Worm (Caenorhabditis elegans): ENCODE results near the gene Y17D7C.2.
"Not testable (repeated sequence)": the region's sequence is repeated elsewhere in the genome, so short reads cannot be mapped to it uniquely, and the experiment has no call there.

Y17D7C.2 gene

ce11 chrV:18719956-18720489, at the start of gene Y17D7C.2:
TSS of gene Y17D7C.2 (minus strand) at chrV:18719987.
- TF ChIP-seq unc-62 (GFP tag; optimal IDR thresholded peaks at IDR 0.05) (no peak), fos-1 (tag; optimal IDR thresholded peaks at IDR 0.05) (peak; percentile 91), ztf-4 (tag; optimal IDR thresholded peaks at IDR 0.05) (no peak), peb-1 (tag; optimal IDR thresholded peaks at IDR 0.05) (no peak), skn-1 (tag; optimal IDR thresholded peaks at IDR 0.05) (no peak), elt-3 (tag; optimal IDR thresholded peaks at IDR 0.05) (no peak)

- not testable (repeated sequence) for TF ChIP-seq mdl-1, ceh-16, nhr-129 (tag; optimal IDR thresholded peaks at IDR 0.05)
Measured at ce11 chrV:18762044-18762443, 42.3 kb upstream of the Y17D7C.2 start, which contains the start of gene F11D11.22. TSS of gene F11D11.22 (plus strand) at chrV:18762344.

DNA sequence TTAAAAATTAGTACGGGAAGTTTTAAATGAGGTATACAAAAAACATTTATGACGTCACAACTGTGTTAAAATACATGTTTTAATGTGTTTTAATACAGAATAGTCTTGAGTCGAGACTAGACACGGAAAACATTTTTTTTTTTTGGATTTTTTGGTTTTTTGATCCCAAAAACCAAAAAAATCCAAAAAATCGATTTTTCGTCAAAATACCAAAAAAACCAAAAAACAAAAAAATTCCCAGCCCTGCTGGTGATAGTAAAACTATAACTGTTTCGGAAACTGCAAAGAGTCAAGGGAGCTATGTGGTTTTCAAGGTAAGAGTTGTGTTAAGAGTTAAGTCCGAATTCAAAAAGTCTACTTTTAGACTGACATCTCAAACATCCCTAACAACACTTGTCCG, 41.3 kb upstream of the Y17D7C.2 start, which contains the start of gene F11D11.4:
Gene F11D11.4 (plus strand): TSS at position 301 of the 400 bp plus-strand sequence.
- TF ChIP-seq ztf-1 (GFP tag; conservative IDR thresholded peaks at IDR 0.05) (no peak), mbf-1 (tag; optimal IDR thresholded peaks at IDR 0.05) (no peak), ceh-16 (tag; optimal IDR thresholded peaks at IDR 0.05) (no peak), nhr-10 (tag; optimal IDR thresholded peaks at IDR 0.05) (no peak), nhr-21 (tag; optimal IDR thresholded peaks at IDR 0.05) (no peak), Y55F3AM.14 (GFP tag; optimal IDR thresholded peaks at IDR 0.05) (no peak), sma-3 (GFP tag; optimal IDR thresholded peaks at IDR 0.05) (no peak), lin-39 (tag; optimal IDR thresholded peaks at IDR 0.05) (no peak), nhr-12 (tag; optimal IDR thresholded peaks at IDR 0.05) (no peak), nhr-77 (tag; optimal IDR thresholded peaks at IDR 0.05) (no peak), C34F6.9 (tag; optimal IDR thresholded peaks at IDR 0.05) (no peak), elt-1 (tag; optimal IDR thresholded peaks at IDR 0.05) (no peak), crh-2 (tag; optimal IDR thresholded peaks at IDR 0.05) (no peak), dmd-4 (tag; optimal IDR thresholded peaks at IDR 0.05) (no peak), gmeb-1 (tag; optimal IDR thresholded peaks at IDR 0.05) (no peak), nhr-23 (tag; optimal IDR thresholded peaks at IDR 0.05) (no peak), zag-1 (tag; optimal IDR thresholded peaks at IDR 0.05) (no peak), peb-1 (tag; optimal IDR thresholded peaks at IDR 0.05) (no peak), lin-13 (GFP tag; optimal IDR thresholded peaks at IDR 0.05) (no peak), mab-5 (tag; optimal IDR thresholded peaks at IDR 0.05) (no peak)

DNA sequence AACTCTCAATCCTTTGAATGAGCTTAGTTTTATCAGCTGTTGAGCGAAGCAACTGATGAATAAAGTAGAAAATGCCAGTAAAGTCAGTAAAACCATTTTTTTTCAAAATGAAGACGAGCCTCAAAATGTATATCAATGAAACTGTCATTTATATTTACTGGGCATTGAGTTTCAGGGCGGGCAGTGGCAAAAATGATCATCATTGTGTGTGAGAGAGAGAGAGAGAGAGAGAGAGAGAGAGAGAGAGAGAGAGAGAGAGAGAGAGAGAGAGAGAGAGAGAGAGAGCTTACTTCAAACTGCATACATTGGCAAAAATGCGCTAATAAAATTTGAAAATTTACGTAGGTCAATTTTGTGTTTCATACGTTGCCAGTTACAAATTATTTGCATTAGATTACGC, 40.4 kb upstream of the Y17D7C.2 start, which contains the start of gene F11D11.3:
Gene F11D11.3 (minus strand): TSS at position 101 of the 400 bp plus-strand sequence.
- no peak for TF ChIP-seq alr-1 (tag; optimal IDR thresholded peaks at IDR 0.05)
- TF ChIP-seq mab-5 (tag; optimal IDR thresholded peaks at IDR 0.05), result no peak
- no peak for TF ChIP-seq ceh-16 (tag; optimal IDR thresholded peaks at IDR 0.05)
- TF ChIP-seq R02D3.7 (tag; optimal IDR thresholded peaks at IDR 0.05), result no peak
- no peak for TF ChIP-seq dmd-4 (tag; optimal IDR thresholded peaks at IDR 0.05)
- TF ChIP-seq blmp-1 (tag; optimal IDR thresholded peaks at IDR 0.05; ENCODE audit: insufficient read depth), result no peak
- no peak for TF ChIP-seq mdl-1 (tag; optimal IDR thresholded peaks at IDR 0.05)
- TF ChIP-seq nhr-10 (tag; optimal IDR thresholded peaks at IDR 0.05), result no peak
- no peak for TF ChIP-seq unc-39 (tag; optimal IDR thresholded peaks at IDR 0.05)
- no peak for TF ChIP-seq aly-2 (tag; optimal IDR thresholded peaks at IDR 0.05)
- no peak for TF ChIP-seq nhr-6 (tag; optimal IDR thresholded peaks at IDR 0.05)
- TF ChIP-seq nhr-237 (tag; optimal IDR thresholded peaks at IDR 0.05), result no peak
- TF ChIP-seq crh-2 (tag; optimal IDR thresholded peaks at IDR 0.05), result no peak
- no peak for TF ChIP-seq zag-1 (tag; optimal IDR thresholded peaks at IDR 0.05)
- TF ChIP-seq elt-3 (tag; optimal IDR thresholded peaks at IDR 0.05), result no peak
- TF ChIP-seq elt-1 (tag; optimal IDR thresholded peaks at IDR 0.05), result no peak
- no peak for TF ChIP-seq nhr-129 (tag; optimal IDR thresholded peaks at IDR 0.05)
- no peak for TF ChIP-seq ceh-82 (tag; optimal IDR thresholded peaks at IDR 0.05)
- no peak for TF ChIP-seq nhr-11 (tag; optimal IDR thresholded peaks at IDR 0.05)
- no peak for TF ChIP-seq egl-27 (tag; optimal IDR thresholded peaks at IDR 0.05)

ce11 chrV:18754328-18754727, 34.5 kb upstream of the Y17D7C.2 start, which contains the start of gene clec-254:
TSS of gene clec-254 (minus strand) at chrV:18754428.
- not testable (repeated sequence) for TF ChIP-seq skn-1, ceh-82, sem-4 (tag; optimal IDR thresholded peaks at IDR 0.05)
